Worm (Caenorhabditis elegans): Measurements from ENCODE around the gene Y49F6B.2.

DNA sequence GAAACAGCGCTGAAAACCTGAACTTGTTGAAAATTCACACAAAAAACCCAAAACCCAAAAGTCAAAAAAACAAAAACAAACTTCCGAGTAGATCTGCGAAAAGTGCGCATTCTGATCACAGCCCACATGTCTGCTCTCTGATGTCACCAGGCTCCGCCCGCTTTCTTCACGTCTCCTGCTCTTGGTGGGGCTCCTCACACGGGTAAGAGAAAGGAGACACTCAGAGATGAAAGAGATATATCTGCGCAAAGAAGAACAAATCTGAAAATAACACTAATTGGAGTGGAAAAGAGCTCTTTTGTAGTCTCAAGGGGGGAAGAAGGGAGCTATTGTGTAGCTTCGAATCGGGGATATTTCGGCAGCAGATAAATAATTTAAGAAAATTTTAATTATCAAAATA is 25.5 kb downstream of the Y49F6B.2 start, which contains the start of gene ncs-6:
- no peak for TF ChIP-seq flt-1 (GFP tag; IDR thresholded peaks at IDR 0.05)
- no peak for TF ChIP-seq T22C8.4 (GFP tag; IDR thresholded peaks at IDR 0.05)
- TF ChIP-seq ref-1 (GFP tag; conservative IDR thresholded peaks at IDR 0.05): no peak
- no peak for TF ChIP-seq ztf-23 (GFP tag; IDR thresholded peaks at IDR 0.05)

Data from whole organism, midembryonic.